Worm (Caenorhabditis elegans) whole organism, L2 larva: ENCODE measurements around the gene F19B6.10.

ENCODE experiments used
- R02D3.7 ChIP-seq: fragments of 150-350 bp; optimal IDR thresholded peaks from 2 replicates; lab custom pipeline; 2014; ENCODE audit warnings: missing biosample characterization, missing genetic modification characterization
- ceh-82 ChIP-seq: fragments of 150-350 bp; optimal IDR thresholded peaks from 2 replicates; lab custom pipeline; 2014; ENCODE audit warnings: missing biosample characterization, missing genetic modification characterization
- crh-2 ChIP-seq: sonication (generic microtip); optimal IDR thresholded peaks from 2 replicates; lab custom pipeline; 2017; ENCODE audit warnings: missing biosample characterization, missing genetic modification characterization
- elt-3 ChIP-seq: sonication (generic microtip); optimal IDR thresholded peaks from 2 replicates; lab custom pipeline; 2017; ENCODE audit warnings: missing biosample characterization, missing genetic modification characterization
- gmeb-1 ChIP-seq: fragments of 150-350 bp; optimal IDR thresholded peaks from 2 replicates; lab custom pipeline; 2014; ENCODE audit warnings: missing biosample characterization, missing genetic modification characterization
- lsy-2 ChIP-seq, 2 experiments: fragments of 150-350 bp in 1 of 2; sonication (generic microtip) in 1 of 2; optimal IDR thresholded peaks; 2 replicates each; lab custom pipeline; 2014 to 2017; ENCODE audit warnings: missing biosample characterization in 2 of 2, missing genetic modification characterization in 2 of 2
- mbf-1 ChIP-seq: sonication (generic microtip); optimal IDR thresholded peaks from 2 replicates; lab custom pipeline; 2017; ENCODE audit warnings: missing biosample characterization, missing genetic modification characterization
- nhr-237 ChIP-seq: fragments of 150-350 bp; optimal IDR thresholded peaks from 2 replicates; lab custom pipeline; 2014; ENCODE audit warnings: missing biosample characterization, missing genetic modification characterization
- nhr-25 ChIP-seq: fragments of 150-350 bp; sonication (generic microtip); optimal IDR thresholded peaks from 3 replicates; lab custom pipeline; 2014; ENCODE audit warnings: missing biosample characterization, missing genetic modification characterization
- nhr-77 ChIP-seq: fragments of 150-350 bp; optimal IDR thresholded peaks from 2 replicates; lab custom pipeline; 2014; ENCODE audit warnings: missing biosample characterization, missing genetic modification characterization
- unc-55 ChIP-seq: fragments of 150-350 bp; sonication (generic microtip); optimal IDR thresholded peaks from 3 replicates; lab custom pipeline; 2014; ENCODE audit warnings: missing biosample characterization, missing genetic modification reagents, missing genetic modification characterization
- unc-62 ChIP-seq: fragments of 150-350 bp; optimal IDR thresholded peaks from 2 replicates; lab custom pipeline; 2014; ENCODE audit warnings: missing biosample characterization, missing genetic modification reagents, missing genetic modification characterization
- ztf-11 ChIP-seq: sonication (generic microtip); optimal IDR thresholded peaks from 2 replicates; lab custom pipeline; 2017; ENCODE audit warnings: missing biosample characterization, missing genetic modification characterization

- TF ChIP-seq R02D3.7 (tag; lab: Kevin White, UChicago) (no peak), elt-3 (no peak), gmeb-1 (tag; lab: Kevin White, UChicago) (no peak), unc-62 (GFP tag; lab: Kevin White, UChicago) (no peak), nhr-237 (tag; lab: Kevin White, UChicago) (no peak), nhr-77 (tag; lab: Kevin White, UChicago) (no peak), nhr-25 (no peak), crh-2 (tag; lab: Kevin White, UChicago) (no peak), ztf-11 (tag; lab: Kevin White, UChicago) (no peak), lsy-2 (tag; optimal IDR thresholded peaks at IDR 0.05; lab: Kevin White, UChicago) (no peak), unc-55 (GFP tag; lab: Kevin White, UChicago) (no peak), mbf-1 (tag; lab: Kevin White, UChicago) (no peak), ceh-82 (no peak)
These were observed 23.8 kb downstream of the F19B6.10 start, which contains the start of gene sec-24.2 for ce11 chrIV:12360742-12361195.
